Worm (Caenorhabditis elegans) whole organism, late embryonic: ENCODE data around the gene lgc-18.

Experiments
- T23F11.4 ChIP-seq: fragments of 200-800 bp; sonication (Bioruptor generic); optimal IDR thresholded peaks from 2 replicates; lab custom pipeline; 2018; ENCODE audit warnings: mild to moderate bottlenecking, missing genetic modification characterization, missing compliant biosample characterization
- ama-1 ChIP-seq: fragments of 150-350 bp; optimal IDR thresholded peaks from 2 replicates; lab custom pipeline; 2014
- ceh-14 ChIP-seq: sonication (generic microtip); optimal IDR thresholded peaks from 2 replicates; lab custom pipeline; 2016; ENCODE audit warnings: missing genotype, missing genetic modification characterization, missing compliant biosample characterization
- ceh-18 ChIP-seq: sonication (generic microtip); optimal IDR thresholded peaks from 2 replicates; lab custom pipeline; 2016; ENCODE audit warnings: missing genetic modification characterization, missing compliant biosample characterization
- ceh-2 ChIP-seq: sonication (generic microtip); optimal IDR thresholded peaks from 2 replicates; lab custom pipeline; 2016; ENCODE audit warnings: missing genotype, missing genetic modification characterization, missing compliant biosample characterization
- ceh-22 ChIP-seq: sonication (generic microtip); optimal IDR thresholded peaks from 2 replicates; lab custom pipeline; 2017; ENCODE audit warnings: missing biosample characterization, missing genetic modification characterization
- ceh-30 ChIP-seq: fragments of 150-350 bp; optimal IDR thresholded peaks from 2 replicates; lab custom pipeline; 2014; ENCODE audit warnings: missing biosample characterization, missing genetic modification characterization
- ceh-34 ChIP-seq: sonication (generic microtip); optimal IDR thresholded peaks from 2 replicates; lab custom pipeline; 2016; ENCODE audit warnings: mild to moderate bottlenecking, missing genetic modification characterization, missing compliant biosample characterization
- ceh-6 ChIP-seq: fragments of 200-800 bp; sonication (Bioruptor generic); optimal IDR thresholded peaks from 2 replicates; lab custom pipeline; 2018; ENCODE audit warnings: mild to moderate bottlenecking, missing genetic modification characterization, missing compliant biosample characterization
- dmd-4 ChIP-seq: sonication (generic microtip); optimal IDR thresholded peaks from 2 replicates; lab custom pipeline; 2016; ENCODE audit warnings: borderline replicate concordance, missing genetic modification characterization, missing compliant biosample characterization
- elt-2 ChIP-seq: sonication (generic microtip); optimal IDR thresholded peaks from 2 replicates; lab custom pipeline; 2016; ENCODE audit warnings: missing genetic modification reagents, missing genetic modification characterization, missing compliant biosample characterization
- ets-4 ChIP-seq: sonication (generic microtip); optimal IDR thresholded peaks from 2 replicates; lab custom pipeline; 2016; ENCODE audit warnings: missing genetic modification characterization, missing compliant biosample characterization
- eyg-1 ChIP-seq: sonication (generic microtip); optimal IDR thresholded peaks from 2 replicates; lab custom pipeline; 2016; ENCODE audit warnings: missing genotype, missing genetic modification characterization, missing compliant biosample characterization
- lin-11 ChIP-seq: fragments of 200-800 bp; sonication (Bioruptor generic); optimal IDR thresholded peaks from 2 replicates; lab custom pipeline; 2018; ENCODE audit warnings: mild to moderate bottlenecking, missing genetic modification characterization, missing compliant biosample characterization
- madf-2 ChIP-seq: sonication (generic microtip); optimal IDR thresholded peaks from 2 replicates; lab custom pipeline; 2017; ENCODE audit warnings: missing genetic modification characterization, missing compliant biosample characterization
- mec-3 ChIP-seq: sonication (generic microtip); optimal IDR thresholded peaks from 2 replicates; lab custom pipeline; 2016; ENCODE audit warnings: borderline replicate concordance, missing genetic modification characterization, missing compliant biosample characterization
- nhr-232 ChIP-seq: sonication (generic microtip); optimal IDR thresholded peaks from 2 replicates; lab custom pipeline; 2016; ENCODE audit warnings: missing genetic modification characterization, missing compliant biosample characterization
- odd-2 ChIP-seq: sonication (generic microtip); optimal IDR thresholded peaks from 2 replicates; lab custom pipeline; 2017; ENCODE audit warnings: antibody characterized with exemption, mild to moderate bottlenecking, missing genetic modification characterization, missing compliant biosample characterization
- pag-3 ChIP-seq: sonication (generic microtip); optimal IDR thresholded peaks from 2 replicates; lab custom pipeline; 2016; ENCODE audit warnings: missing compliant biosample characterization, missing genetic modification characterization, borderline replicate concordance
- pax-1 ChIP-seq: fragments of 150-350 bp; optimal IDR thresholded peaks from 2 replicates; lab custom pipeline; 2014; ENCODE audit warnings: missing biosample characterization, missing genetic modification characterization
- rnt-1 ChIP-seq: sonication (generic microtip); optimal IDR thresholded peaks from 2 replicates; lab custom pipeline; 2016; ENCODE audit warnings: missing genetic modification characterization, missing compliant biosample characterization
- tbx-2 ChIP-seq: sonication (generic microtip); optimal IDR thresholded peaks from 2 replicates; lab custom pipeline; 2016; ENCODE audit warnings: missing genetic modification characterization, missing compliant biosample characterization
- unc-42 ChIP-seq: sonication (generic microtip); optimal IDR thresholded peaks from 2 replicates; lab custom pipeline; 2016; ENCODE audit warnings: missing genotype, missing genetic modification characterization, missing compliant biosample characterization
- unc-55 ChIP-seq: sonication (generic microtip); optimal IDR thresholded peaks from 2 replicates; lab custom pipeline; 2017; ENCODE audit warnings: missing biosample characterization, missing genetic modification reagents, missing genetic modification characterization
- unc-86 ChIP-seq: sonication (generic microtip); optimal IDR thresholded peaks from 2 replicates; lab custom pipeline; 2016; ENCODE audit warnings: missing genetic modification characterization, missing compliant biosample characterization

Gene lgc-18

ce11 chrX:12142569-12142968, 17.2 kb downstream of the lgc-18 start, which contains the start of gene M153.3:
Gene M153.3, plus strand, starts transcription at chrX:12142869.
- TF ChIP-seq ets-4 (tag; lab: Kevin White, UChicago) (peak; percentile 36), ceh-2 (tag; lab: Kevin White, UChicago) (no peak)

- TF ChIP-seq ceh-30 (tag; lab: Kevin White, UChicago) (no peak), ceh-14 (tag; lab: Kevin White, UChicago) (no peak), pag-3 (tag; lab: Kevin White, UChicago) (no peak), unc-42 (no peak), dmd-4 (no peak), eyg-1 (tag; lab: Kevin White, UChicago) (no peak), ceh-22 (tag; lab: Kevin White, UChicago) (no peak), nhr-232 (tag; lab: Kevin White, UChicago) (no peak), tbx-2 (tag; lab: Kevin White, UChicago) (no peak)
These were observed 18.3 kb downstream of the lgc-18 start, which contains the start of gene M153.5 for ce11 chrX:12143693-12144092. Gene M153.5, plus strand, starts transcription at chrX:12143993.

ce11 chrX:12145919-12146318, 20.5 kb downstream of the lgc-18 start:
- TF ChIP-seq ama-1 (no peak), ceh-2 (tag; lab: Kevin White, UChicago) (no peak), T23F11.4 (GFP tag; lab: Kevin White, UChicago) (no peak), pax-1 (no peak), mec-3 (no peak), lin-11 (no peak)
- TF ChIP-seq, all 69 proteins: peak for 0

ce11 chrX:12146453-12147085, 21.2 kb downstream of the lgc-18 start, which contains the start of gene pycr-1:
Gene pycr-1, plus strand, starts transcription at chrX:12146832.
- TF ChIP-seq ceh-34 (tag; lab: Kevin White, UChicago), result no peak
- no peak for TF ChIP-seq T23F11.4 (GFP tag; lab: Kevin White, UChicago)
- peak; percentile 73 for TF ChIP-seq elt-2 (tag; lab: Kevin White, UChicago)
- no peak for TF ChIP-seq odd-2 (tag; lab: Kevin White, UChicago)

- TF ChIP-seq unc-86 (no peak), ceh-14 (tag; lab: Kevin White, UChicago) (peak; percentile 6)
- TF ChIP-seq, all 69 proteins: peak for 1
These were observed 24.3 kb downstream of the lgc-18 start, which contains the start of gene znf-474 for ce11 chrX:12149638-12150137. Gene znf-474, plus strand, starts transcription at chrX:12149924.

ce11 chrX:12154055-12154898, 28.9 kb downstream of the lgc-18 start, which contains the start of gene mfsd-11:
Gene mfsd-11, minus strand, starts transcription at chrX:12154105.
- TF ChIP-seq elt-2 (tag; lab: Kevin White, UChicago) (peak; percentile 65), ceh-6 (GFP tag; lab: Kevin White, UChicago) (no peak)

ce11 chrX:12158641-12159040, 33.2 kb downstream of the lgc-18 start:
- TF ChIP-seq rnt-1 (tag; lab: Kevin White, UChicago), result peak; percentile 4
- TF ChIP-seq madf-2 (tag; lab: Kevin White, UChicago), result no peak
- peak; percentile 22 for TF ChIP-seq unc-55 (GFP tag; lab: Kevin White, UChicago)
- TF ChIP-seq ceh-18, result peak; percentile 0
- no peak for TF ChIP-seq dmd-4
